Worm (Caenorhabditis elegans): ENCODE data around the gene nspb-10.

Gene nspb-10

DNA sequence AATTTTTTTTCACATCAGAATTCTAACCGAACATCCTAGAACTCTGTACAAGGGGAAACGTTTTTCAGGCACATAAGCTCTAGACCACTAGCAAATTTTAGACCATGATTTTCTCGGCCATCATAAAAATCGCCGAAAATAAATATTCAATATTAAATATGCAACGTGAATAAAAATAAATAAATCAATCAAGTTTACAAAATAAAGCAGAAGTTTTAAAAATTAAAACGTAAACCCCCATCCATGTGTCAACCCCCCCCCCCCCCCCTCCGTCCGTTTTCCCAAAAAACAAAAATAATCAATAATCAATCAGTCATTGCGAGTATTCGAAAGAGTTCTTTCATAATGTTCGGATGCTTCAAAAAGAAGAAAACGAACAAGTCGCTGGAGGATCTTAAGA is 5.2 kb upstream of the nspb-10 start, which contains the start of gene catp-4:
Gene catp-4 (plus strand): TSS at position 301 of the 400 bp plus-strand sequence.
- TF ChIP-seq him-1 (tag; optimal IDR thresholded peaks at IDR 0.05) (no peak), dao-5 (tag; optimal IDR thresholded peaks at IDR 0.05) (no peak)

DNA sequence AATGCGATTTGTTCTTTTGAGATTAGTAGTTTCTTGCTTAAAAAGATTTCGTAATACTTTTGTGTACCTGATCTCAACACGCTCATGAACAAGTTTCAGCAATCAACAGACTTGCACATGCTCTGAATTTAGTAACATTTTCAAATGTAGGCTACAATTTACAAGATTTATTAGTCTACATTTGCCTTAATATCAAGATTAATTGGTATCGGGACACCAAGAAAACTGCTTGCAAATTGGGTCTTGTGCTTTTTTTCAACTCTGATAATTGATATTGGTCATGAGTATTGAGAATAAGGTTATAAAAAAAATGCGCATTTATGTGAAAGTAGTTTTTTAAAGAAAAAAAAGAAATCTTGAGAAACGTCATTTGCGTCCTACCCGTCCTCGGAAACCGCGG is 4.6 kb upstream of the nspb-10 start:
- TF ChIP-seq dao-5 (tag; optimal IDR thresholded peaks at IDR 0.05) (no peak), him-1 (tag; optimal IDR thresholded peaks at IDR 0.05) (no peak), W03F9.2 (tag; optimal IDR thresholded peaks at IDR 0.05) (no peak)

DNA sequence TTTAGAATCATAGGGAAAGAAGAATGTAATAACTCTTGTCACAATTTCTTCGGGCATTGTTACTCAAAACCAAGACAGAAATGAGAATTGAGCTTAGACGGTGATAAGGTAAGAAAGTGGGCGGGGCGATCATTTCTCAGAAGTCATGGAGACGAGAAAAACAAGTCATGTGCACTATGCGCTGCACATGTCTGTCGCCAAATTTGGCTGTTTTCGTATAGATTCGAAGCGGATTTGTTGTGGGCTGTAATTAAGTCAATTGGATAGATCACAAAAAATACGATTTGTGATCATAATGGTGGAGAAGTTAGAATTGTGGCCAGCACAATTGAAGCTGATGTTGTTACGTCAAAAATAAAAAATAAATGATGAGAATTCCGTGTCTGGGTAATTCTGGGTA is 3.6 kb upstream of the nspb-10 start, which contains the start of gene C01G12.7:
Gene C01G12.7 (minus strand): TSS at position 195 of the 400 bp plus-strand sequence.
- TF ChIP-seq dao-5 (tag; optimal IDR thresholded peaks at IDR 0.05) (no peak), him-1 (tag; optimal IDR thresholded peaks at IDR 0.05) (no peak), W03F9.2 (tag; optimal IDR thresholded peaks at IDR 0.05) (no peak)

DNA sequence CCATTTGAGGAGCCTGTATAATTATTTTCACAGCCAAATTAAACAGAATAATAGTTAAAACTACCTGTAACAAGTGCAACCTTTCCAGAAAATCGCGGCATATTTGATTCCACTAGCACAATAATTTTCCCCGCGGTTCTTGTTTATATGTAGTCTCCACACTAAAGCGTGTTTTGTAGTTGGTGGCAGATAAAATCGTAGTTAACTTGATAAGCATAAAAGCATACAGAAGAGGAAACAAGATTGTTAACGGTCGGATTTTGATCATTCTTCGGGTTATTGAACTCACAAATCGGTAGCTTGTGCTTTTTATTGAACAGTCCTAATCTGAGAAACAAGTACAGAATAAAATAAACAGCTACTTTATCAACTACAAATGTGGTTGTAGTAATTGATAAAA is 655 bp downstream of the nspb-10 start, which contains the start of gene C01G12.5:
Gene C01G12.5 (minus strand): TSS at position 101 of the 400 bp plus-strand sequence.
- no peak for TF ChIP-seq dao-5 (tag; optimal IDR thresholded peaks at IDR 0.05)
- TF ChIP-seq W03F9.2 (tag; optimal IDR thresholded peaks at IDR 0.05), result no peak
- no peak for TF ChIP-seq him-1 (tag; optimal IDR thresholded peaks at IDR 0.05)

DNA sequence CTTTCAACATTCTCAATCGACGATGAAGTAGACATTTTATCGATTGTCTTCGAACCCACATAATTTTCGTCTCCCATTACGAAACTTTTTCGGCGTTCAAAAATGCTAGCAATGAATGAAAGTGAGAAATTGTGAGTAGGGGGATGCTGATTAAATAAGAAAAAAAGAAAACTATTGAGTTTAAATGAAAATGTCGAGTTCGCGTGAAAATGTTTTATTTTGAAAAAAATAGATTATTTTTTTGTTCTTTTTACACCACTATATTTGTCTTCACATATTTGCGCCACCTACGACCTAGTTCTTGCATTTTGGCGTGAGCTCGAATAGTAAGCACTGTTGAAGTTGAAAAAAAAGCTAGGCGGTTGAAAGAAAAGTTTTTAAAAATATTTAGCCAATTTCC is 5.9 kb downstream of the nspb-10 start, which contains the start of gene C01G12.3:
Gene C01G12.3 (minus strand): TSS at position 101 of the 400 bp plus-strand sequence.
- TF ChIP-seq W03F9.2 (tag; optimal IDR thresholded peaks at IDR 0.05), result no peak
- no peak for TF ChIP-seq him-1 (tag; optimal IDR thresholded peaks at IDR 0.05)
- TF ChIP-seq dao-5 (tag; optimal IDR thresholded peaks at IDR 0.05), result no peak

DNA sequence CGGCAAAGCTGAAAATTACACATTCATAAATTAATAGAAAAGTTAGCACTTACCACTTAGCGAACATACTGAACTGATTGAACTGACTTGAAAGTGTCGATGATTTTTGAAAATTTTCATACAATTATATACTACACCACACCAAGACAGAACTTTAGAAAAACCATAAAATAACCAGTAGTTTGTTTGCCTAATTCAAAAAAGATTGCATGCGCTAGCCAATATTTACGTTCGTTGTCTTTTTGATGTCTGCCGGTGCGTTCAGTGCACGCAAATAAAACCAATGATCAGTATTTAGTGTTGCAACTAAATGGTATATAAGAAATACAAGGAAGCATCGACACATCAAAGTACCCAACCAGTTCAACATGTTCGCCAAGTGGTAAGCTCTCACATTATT is 7.5 kb downstream of the nspb-10 start, which contains the start of the genes nspb-8 and nspb-9:
Gene nspb-8 (minus strand): TSS at position 101 of the 400 bp plus-strand sequence.
Gene nspb-9 (plus strand): TSS at position 311 of the 400 bp plus-strand sequence.
- TF ChIP-seq W03F9.2 (tag; optimal IDR thresholded peaks at IDR 0.05), result no peak
- TF ChIP-seq dao-5 (tag; optimal IDR thresholded peaks at IDR 0.05), result no peak

DNA sequence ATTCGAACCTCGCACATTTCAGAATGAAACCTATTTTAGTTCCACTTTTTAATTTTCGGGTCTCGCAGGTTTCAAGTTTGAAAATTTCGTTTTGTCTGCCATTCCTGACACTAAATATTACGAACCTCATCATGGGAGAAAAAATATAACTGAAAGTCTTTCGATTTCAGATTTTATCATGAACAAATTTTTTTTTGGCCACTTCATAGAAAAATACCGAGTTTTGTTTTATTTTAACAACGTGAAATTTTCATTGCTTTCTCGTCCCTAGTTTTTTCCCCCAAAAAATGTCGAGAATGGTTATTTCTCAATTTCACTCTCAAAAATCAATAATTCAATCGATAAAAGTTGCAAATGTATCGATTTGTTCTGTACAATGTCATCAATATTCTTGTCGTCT is 9.3 kb downstream of the nspb-10 start, which contains the start of gene C01G12.9:
Gene C01G12.9 (plus strand): TSS at position 301 of the 400 bp plus-strand sequence.
- TF ChIP-seq him-1 (tag; optimal IDR thresholded peaks at IDR 0.05), result no peak
- no peak for TF ChIP-seq W03F9.2 (tag; optimal IDR thresholded peaks at IDR 0.05)
- no peak for TF ChIP-seq dao-5 (tag; optimal IDR thresholded peaks at IDR 0.05)

DNA sequence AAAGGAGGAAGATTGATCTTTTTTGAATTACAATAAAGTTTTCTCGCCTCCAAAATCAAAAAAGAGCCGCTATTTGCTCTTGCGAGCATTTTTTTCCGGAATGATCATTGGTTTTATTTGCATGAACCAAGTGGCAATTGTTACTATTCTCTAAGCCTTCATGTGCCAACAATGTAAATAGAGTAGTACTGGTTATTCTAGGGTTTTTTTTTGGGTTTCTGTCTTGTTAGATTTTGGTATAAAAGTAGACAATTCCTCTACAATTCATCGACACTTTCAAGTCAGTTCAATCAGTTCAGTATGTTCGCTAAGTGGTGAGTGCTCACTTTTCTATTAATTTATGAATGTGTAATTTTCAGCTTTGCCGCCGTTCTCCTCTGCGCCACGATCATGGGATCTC is 10.0 kb downstream of the nspb-10 start, which contains the start of gene nspb-7:
Gene nspb-7 (plus strand): TSS at position 301 of the 400 bp plus-strand sequence.
- no peak for TF ChIP-seq him-1 (tag; optimal IDR thresholded peaks at IDR 0.05)
- no peak for TF ChIP-seq dao-5 (tag; optimal IDR thresholded peaks at IDR 0.05)
- TF ChIP-seq W03F9.2 (tag; optimal IDR thresholded peaks at IDR 0.05), result no peak

DNA sequence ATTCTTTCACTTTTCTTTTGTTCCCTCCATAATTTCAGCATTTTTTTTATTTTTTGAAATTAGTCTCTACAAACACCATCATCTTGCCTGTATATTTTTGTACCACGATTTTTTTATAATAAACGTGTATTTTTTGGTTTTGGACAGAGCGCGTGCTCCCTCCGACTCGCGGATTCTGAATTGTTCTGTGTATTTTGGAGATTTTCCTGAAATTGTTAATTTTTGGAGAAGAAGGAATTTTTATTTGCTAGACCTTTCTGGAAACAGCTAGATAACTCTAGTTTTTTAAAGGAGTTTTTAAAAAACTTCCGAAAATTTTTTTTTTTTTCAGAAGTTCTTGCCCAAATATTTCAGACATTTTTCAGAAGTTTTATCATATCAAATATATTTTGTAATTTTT is 11.6 kb downstream of the nspb-10 start, which contains the start of gene C01G12.13:
Gene C01G12.13 (plus strand): TSS at position 301 of the 400 bp plus-strand sequence.
- TF ChIP-seq him-1 (tag; optimal IDR thresholded peaks at IDR 0.05) (no peak), W03F9.2 (tag; optimal IDR thresholded peaks at IDR 0.05) (no peak), dao-5 (tag; optimal IDR thresholded peaks at IDR 0.05) (no peak)

DNA sequence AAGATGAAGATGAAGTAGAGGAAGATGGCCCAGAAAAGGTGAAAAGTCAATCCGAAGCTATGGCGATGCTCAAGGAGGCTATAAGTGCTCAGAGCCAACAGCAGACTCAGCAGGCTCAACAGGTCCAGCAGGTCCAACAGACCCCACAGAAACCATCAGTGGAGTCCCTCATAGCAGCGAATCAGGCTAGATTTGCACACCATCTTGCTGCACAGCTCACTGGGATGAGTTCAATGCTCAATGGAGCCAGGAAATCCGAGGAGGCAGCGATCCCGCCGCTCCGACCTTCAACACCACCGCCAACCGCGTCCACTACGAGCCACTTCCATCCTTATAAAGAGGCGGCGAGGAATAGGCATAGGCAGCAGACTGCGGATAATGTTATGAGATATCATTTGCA is 13.3 kb downstream of the nspb-10 start:
- TF ChIP-seq him-1 (tag; optimal IDR thresholded peaks at IDR 0.05), result no peak
- no peak for TF ChIP-seq W03F9.2 (tag; optimal IDR thresholded peaks at IDR 0.05)
- TF ChIP-seq dao-5 (tag; optimal IDR thresholded peaks at IDR 0.05), result no peak

DNA sequence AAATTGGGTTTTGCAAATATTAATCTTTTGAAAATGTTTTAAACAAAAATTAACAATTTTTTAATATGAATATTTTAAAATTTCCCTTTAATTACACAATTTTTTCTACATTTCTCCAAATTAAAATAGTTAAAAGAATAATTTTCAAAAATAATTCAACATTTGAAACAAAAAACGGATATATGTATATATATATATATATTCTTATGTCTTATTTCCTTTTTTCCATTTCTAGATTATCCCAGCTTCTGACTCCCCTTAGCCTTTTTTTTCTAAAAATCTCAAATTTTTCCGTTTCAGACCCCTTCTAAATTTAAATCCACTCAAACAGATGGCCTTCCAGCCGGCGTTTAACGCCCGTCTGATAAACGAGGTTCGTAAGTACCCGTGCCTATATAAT is 14.7 kb downstream of the nspb-10 start, which contains the start of gene madf-5:
Gene madf-5 (plus strand): TSS at position 301 of the 400 bp plus-strand sequence.
- TF ChIP-seq him-1 (tag; optimal IDR thresholded peaks at IDR 0.05) (no peak), W03F9.2 (tag; optimal IDR thresholded peaks at IDR 0.05) (no peak), dao-5 (tag; optimal IDR thresholded peaks at IDR 0.05) (no peak)

DNA sequence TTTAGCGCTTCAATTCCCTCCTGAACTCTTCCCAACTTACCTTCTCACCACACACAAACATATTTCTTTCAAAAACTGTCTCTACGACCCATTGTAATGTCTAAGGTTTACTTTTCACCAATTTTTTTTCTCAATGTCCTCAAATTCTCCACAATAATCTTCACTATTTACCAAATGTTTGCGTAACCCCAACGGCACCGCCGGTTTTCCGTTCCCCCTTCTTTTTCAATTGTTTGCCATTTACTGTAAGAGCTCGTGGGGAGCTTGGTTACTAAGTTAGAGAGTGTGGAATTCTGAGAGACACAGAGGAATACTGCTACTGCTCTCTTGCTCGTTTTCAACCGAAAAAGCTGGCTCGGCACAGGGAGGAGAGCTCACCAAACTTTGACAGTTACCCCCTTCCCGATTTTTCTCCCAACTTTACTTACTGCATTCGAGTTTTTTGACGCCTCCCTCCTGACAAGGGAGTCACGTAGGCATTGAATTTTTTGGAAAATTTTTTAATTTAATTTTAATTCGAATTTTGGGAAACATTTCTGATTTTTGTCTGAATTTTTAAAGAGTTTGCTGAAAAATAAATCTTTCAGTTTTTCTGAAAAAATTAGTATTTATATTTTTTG is 17.4 kb downstream of the nspb-10 start:
- TF ChIP-seq dao-5 (tag; optimal IDR thresholded peaks at IDR 0.05), result no peak

DNA sequence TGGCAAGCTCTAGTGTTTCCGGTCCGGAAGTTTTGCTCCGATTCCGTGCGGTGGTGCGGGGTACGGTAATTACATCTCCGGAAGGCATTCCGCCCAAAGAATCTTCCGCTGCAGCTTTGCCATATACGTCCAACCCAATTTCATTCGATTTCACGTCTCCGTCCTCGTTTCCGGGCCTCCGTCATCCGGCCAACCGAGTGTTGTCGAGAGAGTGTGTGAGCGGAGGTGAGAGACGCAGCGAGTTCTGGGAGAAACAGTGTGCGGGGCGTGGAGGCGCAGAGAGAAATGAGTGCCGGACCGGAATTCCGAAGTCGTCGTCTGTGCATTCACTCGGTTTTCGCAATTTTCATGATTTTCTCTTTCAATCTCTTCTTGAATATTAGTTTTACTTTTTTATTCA is 18.7 kb downstream of the nspb-10 start:
- TF ChIP-seq him-1 (tag; optimal IDR thresholded peaks at IDR 0.05) (no peak), W03F9.2 (tag; optimal IDR thresholded peaks at IDR 0.05) (no peak), dao-5 (tag; optimal IDR thresholded peaks at IDR 0.05) (no peak)

DNA sequence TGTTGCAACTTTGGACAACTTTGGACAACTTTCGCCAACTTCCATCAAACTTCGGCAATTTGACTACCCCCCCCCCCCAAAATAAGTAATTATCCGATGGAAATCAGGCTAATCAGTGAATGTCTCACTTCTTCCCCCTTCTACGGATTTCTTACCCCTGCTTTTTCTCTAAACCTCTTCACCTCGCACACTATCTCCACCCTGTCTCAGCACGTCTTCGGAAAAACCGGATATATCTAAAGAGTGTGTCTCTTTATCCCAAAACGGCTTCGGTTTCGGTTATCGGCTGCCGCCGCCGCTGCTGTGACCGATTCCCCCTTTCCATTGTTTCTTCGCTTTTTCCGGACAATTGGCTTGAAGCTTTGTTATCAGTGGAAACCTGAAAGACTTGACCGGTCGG is 20.3 kb downstream of the nspb-10 start:
- TF ChIP-seq him-1 (tag; optimal IDR thresholded peaks at IDR 0.05) (no peak), W03F9.2 (tag; optimal IDR thresholded peaks at IDR 0.05) (no peak), dao-5 (tag; optimal IDR thresholded peaks at IDR 0.05) (no peak)
